Fruit fly (Drosophila melanogaster) whole organism, embryonic: ENCODE measurements around the gene ND-23.

Experiments used
- CG1024 ChIP-seq: fragments of 200-800 bp; sonication (Bioruptor generic); IDR thresholded peaks from 2 replicates; pipeline ENCODE4 v1.3.6; 2022; ENCODE audit warnings: missing biosample characterization, missing genetic modification characterization
- CG10543 ChIP-seq: fragments of 200-800 bp; sonication (Bioruptor generic); optimal IDR thresholded peaks from 3 replicates; lab custom pipeline; 2017; ENCODE audit warnings: missing biosample characterization, mild to moderate bottlenecking, missing genetic modification characterization, moderate library complexity
- CG10959 ChIP-seq: fragments of 200-800 bp; sonication (Bioruptor generic); IDR thresholded peaks from 2 replicates; pipeline ENCODE4 v1.3.6; 2022; ENCODE audit warnings: missing biosample characterization, missing genetic modification characterization
- CG10979 ChIP-seq: fragments of 200-800 bp; sonication (Bioruptor generic); optimal IDR thresholded peaks from 2 replicates; lab custom pipeline; 2018; ENCODE audit warnings: missing biosample characterization, mild to moderate bottlenecking, missing genetic modification characterization, moderate library complexity
- CG11456 ChIP-seq: fragments of 200-800 bp; sonication (Bioruptor generic); IDR thresholded peaks from 3 replicates; pipeline ENCODE4 v1.3.6; 2022; ENCODE audit warnings: missing biosample characterization, missing genetic modification characterization
- CG12071 ChIP-seq: fragments of 200-800 bp; sonication (Bioruptor generic); optimal IDR thresholded peaks from 3 replicates; lab custom pipeline; 2018; ENCODE audit warnings: missing biosample characterization, mild to moderate bottlenecking, missing genetic modification characterization
- CG1529 ChIP-seq: fragments of 200-800 bp; sonication (Bioruptor generic); optimal IDR thresholded peaks from 3 replicates; lab custom pipeline; 2018; ENCODE audit warnings: missing biosample characterization, missing genetic modification characterization
- CG15601 ChIP-seq: fragments of 200-800 bp; sonication (Bioruptor generic); optimal IDR thresholded peaks from 3 replicates; lab custom pipeline; 2019; ENCODE audit warnings: missing biosample characterization, mild to moderate bottlenecking, missing genetic modification characterization, moderate library complexity
- CG16863 ChIP-seq: fragments of 200-800 bp; sonication (Bioruptor generic); optimal IDR thresholded peaks from 3 replicates; lab custom pipeline; 2016; ENCODE audit warnings: missing biosample characterization, missing genetic modification characterization
- CG32772 ChIP-seq: fragments of 200-800 bp; sonication (Bioruptor generic); IDR thresholded peaks from 2 replicates; pipeline ENCODE4 v1.3.6; 2022; ENCODE audit warnings: missing biosample characterization, missing genetic modification characterization
- CG33213 ChIP-seq: fragments of 200-800 bp; sonication (Bioruptor generic); optimal IDR thresholded peaks from 3 replicates; lab custom pipeline; 2016; ENCODE audit warnings: missing biosample characterization, missing genetic modification characterization
- CG3407 ChIP-seq: fragments of 200-800 bp; sonication (Bioruptor generic); optimal IDR thresholded peaks from 2 replicates; lab custom pipeline; 2018; ENCODE audit warnings: missing biosample characterization, mild to moderate bottlenecking, missing genetic modification characterization
- CG34422 ChIP-seq: fragments of 200-800 bp; sonication (Bioruptor generic); IDR thresholded peaks from 3 replicates; pipeline ENCODE4 v1.3.6; 2022; ENCODE audit warnings: missing biosample characterization, missing genetic modification characterization
- CG4424 ChIP-seq: fragments of 200-800 bp; sonication (Bioruptor generic); optimal IDR thresholded peaks from 3 replicates; lab custom pipeline; 2016; ENCODE audit warnings: missing biosample characterization, missing genetic modification characterization
- CG5180 ChIP-seq: fragments of 200-800 bp; sonication (Bioruptor generic); optimal IDR thresholded peaks from 3 replicates; lab custom pipeline; 2017; ENCODE audit warnings: missing biosample characterization, missing genetic modification characterization, mild to moderate bottlenecking, moderate library complexity, missing genetic modification reagents
- CG5953 ChIP-seq: fragments of 200-800 bp; sonication (Bioruptor generic); IDR thresholded peaks from 2 replicates; pipeline ENCODE4 v1.3.6; 2022; ENCODE audit warnings: missing biosample characterization, missing genetic modification characterization
- CG7745 ChIP-seq: fragments of 200-800 bp; sonication (Bioruptor generic); optimal IDR thresholded peaks from 2 replicates; lab custom pipeline; 2018; ENCODE audit warnings: missing biosample characterization, mild to moderate bottlenecking, missing genetic modification characterization, moderate library complexity
- CG8388 ChIP-seq: fragments of 200-800 bp; sonication (Bioruptor generic); optimal IDR thresholded peaks from 2 replicates; lab custom pipeline; 2019; ENCODE audit warnings: missing biosample characterization, mild to moderate bottlenecking, missing genetic modification characterization, moderate library complexity
- CG8478 ChIP-seq: fragments of >200 bp; optimal IDR thresholded peaks from 2 replicates; lab custom pipeline; 2018
- CG9727 ChIP-seq: fragments of 200-800 bp; sonication (Bioruptor generic); optimal IDR thresholded peaks from 3 replicates; lab custom pipeline; 2017; ENCODE audit warnings: missing biosample characterization, mild to moderate bottlenecking, missing genetic modification characterization
- Doc2 ChIP-seq: fragments of 200-800 bp; sonication (Bioruptor generic); IDR thresholded peaks from 2 replicates; pipeline ENCODE4 v1.3.6; 2022; ENCODE audit warnings: missing biosample characterization, missing genetic modification characterization
- Fer2 ChIP-seq: fragments of 200-800 bp; sonication (Bioruptor generic); optimal IDR thresholded peaks from 2 replicates; lab custom pipeline; 2018; ENCODE audit warnings: missing biosample characterization, mild to moderate bottlenecking, missing genetic modification characterization, moderate library complexity
- GATAe ChIP-seq: fragments of 200-800 bp; sonication (Bioruptor generic); conservative IDR thresholded peaks from 2 replicates; pipeline ENCODE4 v1.3.6; 2022; ENCODE audit warnings: missing biosample characterization, missing genetic modification characterization
- Gug ChIP-seq: fragments of 200-800 bp; sonication (Bioruptor generic); IDR thresholded peaks from 4 replicates; pipeline ENCODE4 v1.3.6; 2022; ENCODE audit warnings: missing biosample characterization, missing genetic modification characterization
- NC2α ChIP-seq: fragments of 200-800 bp; sonication (Bioruptor generic); optimal IDR thresholded peaks from 2 replicates; lab custom pipeline; 2016; ENCODE audit warnings: missing biosample characterization, missing genetic modification characterization
- NK7.1 ChIP-seq: fragments of 200-800 bp; sonication (Bioruptor generic); optimal IDR thresholded peaks from 3 replicates; lab custom pipeline; 2016; ENCODE audit warnings: missing biosample characterization, missing genetic modification characterization
- Oaz ChIP-seq: fragments of 200-800 bp; sonication (Bioruptor generic); IDR thresholded peaks from 2 replicates; pipeline ENCODE4 v1.3.6; 2022; ENCODE audit warnings: missing biosample characterization, missing genetic modification characterization
- Sox102F ChIP-seq: fragments of 200-800 bp; sonication (Bioruptor generic); optimal IDR thresholded peaks from 2 replicates; lab custom pipeline; 2018; ENCODE audit warnings: missing biosample characterization, mild to moderate bottlenecking, missing genetic modification characterization, moderate library complexity
- Sry-δ ChIP-seq: fragments of 200-800 bp; sonication (Bioruptor generic); optimal IDR thresholded peaks from 2 replicates; lab custom pipeline; 2016; ENCODE audit warnings: missing biosample characterization, missing genetic modification characterization
- Trl ChIP-seq, 3 experiments: fragments of >200 bp in 2 of 3; fragments of 200-800 bp in 1 of 3; sonication (Bioruptor generic) in 1 of 3; optimal IDR thresholded peaks; 2 replicates in 1 of 3; 3 replicates in 2 of 3; lab custom pipeline; 2016 to 2017; ENCODE audit warnings: missing biosample characterization in 1 of 3, missing genetic modification characterization in 1 of 3
- YL-1 ChIP-seq: fragments of 200-800 bp; sonication (Bioruptor generic); optimal IDR thresholded peaks from 3 replicates; lab custom pipeline; 2017; ENCODE audit warnings: missing biosample characterization, mild to moderate bottlenecking, missing genetic modification characterization
- cad ChIP-seq: fragments of >200 bp; optimal IDR thresholded peaks from 2 replicates; lab custom pipeline; 2017; ENCODE audit warnings: missing biosample characterization, missing genetic modification characterization
- caup ChIP-seq: fragments of 200-800 bp; sonication (Bioruptor generic); optimal IDR thresholded peaks from 3 replicates; lab custom pipeline; 2017; ENCODE audit warnings: missing biosample characterization, mild to moderate bottlenecking, missing genetic modification characterization, moderate library complexity; ENCODE audit not compliant: severe bottlenecking
- cg ChIP-seq: fragments of 200-800 bp; sonication (Bioruptor generic); optimal IDR thresholded peaks from 3 replicates; lab custom pipeline; 2019; ENCODE audit warnings: missing biosample characterization, mild to moderate bottlenecking, missing genetic modification characterization, moderate library complexity
- emc ChIP-seq: fragments of 200-800 bp; sonication (Bioruptor generic); optimal IDR thresholded peaks from 2 replicates; lab custom pipeline; 2016; ENCODE audit warnings: missing biosample characterization, missing genetic modification characterization
- ewg ChIP-seq: fragments of 200-800 bp; sonication (Bioruptor generic); optimal IDR thresholded peaks from 3 replicates; lab custom pipeline; 2017; ENCODE audit warnings: mild to moderate bottlenecking, missing biosample characterization, missing genetic modification reagents, missing genetic modification characterization
- eyg ChIP-seq: fragments of 200-800 bp; sonication (Bioruptor generic); optimal IDR thresholded peaks from 3 replicates; lab custom pipeline; 2016; ENCODE audit warnings: missing biosample characterization, missing genetic modification characterization
- gem ChIP-seq: fragments of 200-800 bp; sonication (Bioruptor generic); optimal IDR thresholded peaks from 2 replicates; lab custom pipeline; 2019; ENCODE audit warnings: missing biosample characterization, mild to moderate bottlenecking, missing genetic modification characterization, moderate library complexity
- her ChIP-seq: fragments of 200-800 bp; sonication (Bioruptor generic); optimal IDR thresholded peaks from 2 replicates; lab custom pipeline; 2016; ENCODE audit warnings: missing biosample characterization, missing genetic modification characterization
- p53 ChIP-seq: fragments of 200-800 bp; sonication (Bioruptor generic); optimal IDR thresholded peaks from 2 replicates; lab custom pipeline; 2016; ENCODE audit warnings: missing biosample characterization, missing genetic modification characterization
- pfk ChIP-seq: fragments of 200-800 bp; sonication (Bioruptor generic); optimal IDR thresholded peaks from 2 replicates; lab custom pipeline; 2018; ENCODE audit warnings: missing biosample characterization, mild to moderate bottlenecking, missing genetic modification characterization, moderate library complexity
- pho ChIP-seq: fragments of 200-800 bp; sonication (Bioruptor generic); optimal IDR thresholded peaks from 2 replicates; lab custom pipeline; 2016; ENCODE audit warnings: missing biosample characterization, missing genetic modification characterization
- phol ChIP-seq: fragments of 200-800 bp; sonication (Bioruptor generic); optimal IDR thresholded peaks from 3 replicates; lab custom pipeline; 2018; ENCODE audit warnings: missing biosample characterization, mild to moderate bottlenecking, missing genetic modification characterization, moderate library complexity
- psq ChIP-seq: fragments of 200-800 bp; sonication (Bioruptor generic); optimal IDR thresholded peaks from 2 replicates; lab custom pipeline; 2017; ENCODE audit warnings: missing biosample characterization, missing genetic modification characterization
- pum ChIP-seq: fragments of 200-800 bp; sonication (Bioruptor generic); optimal IDR thresholded peaks from 2 replicates; lab custom pipeline; 2016; ENCODE audit warnings: missing biosample characterization, missing genetic modification characterization
- seq ChIP-seq: fragments of 200-800 bp; sonication (Bioruptor generic); IDR thresholded peaks from 2 replicates; pipeline ENCODE4 v1.3.6; 2022; ENCODE audit warnings: missing biosample characterization, missing genetic modification characterization
- slp2 ChIP-seq: fragments of 200-800 bp; sonication (Bioruptor generic); optimal IDR thresholded peaks from 2 replicates; lab custom pipeline; 2016; ENCODE audit warnings: missing biosample characterization, missing genetic modification characterization
- sob ChIP-seq: fragments of 200-800 bp; sonication (Bioruptor generic); IDR thresholded peaks from 2 replicates; pipeline ENCODE4 v1.3.6; 2022; ENCODE audit warnings: missing biosample characterization, missing genetic modification characterization
- trem ChIP-seq: fragments of 200-800 bp; optimal IDR thresholded peaks from 3 replicates; lab custom pipeline; 2019; ENCODE audit warnings: missing biosample characterization, mild to moderate bottlenecking, missing genetic modification characterization, moderate library complexity
- zf30C ChIP-seq: fragments of 200-800 bp; sonication (Bioruptor generic); optimal IDR thresholded peaks from 3 replicates; lab custom pipeline; 2018; ENCODE audit warnings: missing biosample characterization, mild to moderate bottlenecking, missing genetic modification characterization

ND-23 gene

dm6 chr3R:15794258-15794727, 42.6 kb downstream of the ND-23 start (continued):
- peak; percentile 43 for TF ChIP-seq CG5180
- peak; percentile 12 for TF ChIP-seq slp2
- peak; percentile 61 for TF ChIP-seq NC2α (GFP tag; lab: Kevin White, UChicago)
- TF ChIP-seq gem: peak; percentile 41
- TF ChIP-seq cg (GFP tag; lab: Kevin White, UChicago): peak; percentile 99
- no peak; the same call in 1 of the 2 replicates for TF ChIP-seq Oaz
- TF ChIP-seq CG1529 (GFP tag; lab: Kevin White, UChicago): peak; percentile 0
- TF ChIP-seq caup (GFP tag; lab: Kevin White, UChicago): peak; percentile 45
- peak; percentile 23 for TF ChIP-seq Fer2 (tag; lab: Kevin White, UChicago)
- peak; percentile 47 for TF ChIP-seq CG15601
- TF ChIP-seq CG4424 (GFP tag; lab: Kevin White, UChicago): peak; percentile 21
- TF ChIP-seq Gug (GFP tag; lab: Robert Waterston, UW): no peak
- peak; percentile 59 for TF ChIP-seq sob
- no peak for TF ChIP-seq GATAe
- peak; percentile 39 for TF ChIP-seq CG12071 (GFP tag; lab: Kevin White, UChicago)
- TF ChIP-seq CG1024 (GFP tag; lab: Robert Waterston, UW): 0 out of 2 replicates have a peak, but pooled peaks have one; percentile 28
- TF ChIP-seq phol: peak; percentile 21
- 0 out of 3 replicates have a peak, but pooled peaks have one; percentile 4 for TF ChIP-seq CG11456 (GFP tag; lab: Robert Waterston, UW)
- TF ChIP-seq CG10959: no peak
- TF ChIP-seq CG9727 (GFP tag; lab: Kevin White, UChicago): peak; percentile 42
- TF ChIP-seq pfk (GFP tag; lab: Kevin White, UChicago): peak; percentile 55
- peak; percentile 5 for TF ChIP-seq trem
- peak; percentile 7 for TF ChIP-seq CG10979 (tag; lab: Kevin White, UChicago)
- peak; percentile 15 for TF ChIP-seq p53 (GFP tag; lab: Kevin White, UChicago)
- TF ChIP-seq her: peak; percentile 32
- peak; percentile 51 for TF ChIP-seq CG16863 (GFP tag; lab: Kevin White, UChicago)
- TF ChIP-seq CG8478 (lab: Kevin White, UChicago): peak; percentile 98
- TF ChIP-seq CG34422 (GFP tag; lab: Robert Waterston, UW): peak; percentile 87
- peak; percentile 60 for TF ChIP-seq YL-1 (GFP tag; lab: Kevin White, UChicago)
- TF ChIP-seq Sox102F: no peak
- no peak for TF ChIP-seq Doc2 (GFP tag; lab: Robert Waterston, UW)
- peak; percentile 24 for TF ChIP-seq zf30C (GFP tag; lab: Kevin White, UChicago)
- 0 out of 2 replicates have a peak, but pooled peaks have one; percentile 25 for TF ChIP-seq CG5953 (GFP tag; lab: Robert Waterston, UW)
- no peak for TF ChIP-seq pum
- peak; percentile 70 for TF ChIP-seq CG10543 (GFP tag; lab: Kevin White, UChicago)
- peak in 1 of 2 experiments; percentile 31 for TF ChIP-seq Trl (optimal IDR thresholded peaks at IDR 0.05; lab: Kevin White, UChicago)
- peak; percentile 57 for TF ChIP-seq Trl (GFP tag; optimal IDR thresholded peaks at IDR 0.05; lab: Kevin White, UChicago)
- peak; percentile 13 for TF ChIP-seq CG7745 (tag; lab: Kevin White, UChicago)
- peak; percentile 13 for TF ChIP-seq CG3407
- peak; percentile 12 for TF ChIP-seq emc (GFP tag; lab: Kevin White, UChicago)
- TF ChIP-seq CG8388 (GFP tag; lab: Kevin White, UChicago): peak; percentile 2
- TF ChIP-seq ewg (GFP tag; lab: Kevin White, UChicago): peak; percentile 53
- TF ChIP-seq seq (GFP tag; lab: Robert Waterston, UW): peak; percentile 40; the same call in 1 of the 2 replicates
- peak; percentile 66 for TF ChIP-seq CG33213 (GFP tag; lab: Kevin White, UChicago)
- TF ChIP-seq NK7.1 (GFP tag; lab: Kevin White, UChicago): peak; percentile 15
- TF ChIP-seq pho (GFP tag; lab: Kevin White, UChicago): peak; percentile 73
- TF ChIP-seq cad (GFP tag; lab: Kevin White, UChicago): peak; percentile 76
- TF ChIP-seq psq (GFP tag; lab: Kevin White, UChicago): peak; percentile 8
- peak; percentile 22 for TF ChIP-seq eyg (GFP tag; lab: Kevin White, UChicago)
- TF ChIP-seq Sry-δ (GFP tag; lab: Kevin White, UChicago): peak; percentile 8
- TF ChIP-seq CG32772 (GFP tag; lab: Robert Waterston, UW): peak; percentile 92
